Worm (Caenorhabditis elegans) whole organism, young adult: ENCODE measurements around the gene cab-1.
A peak's percentile ranks its signal among the peaks of the same experiment; 100 is the strongest.

Experiments used
- F57A8.1 ChIP-seq: fragments of 200-800 bp; sonication (Bioruptor generic); optimal IDR thresholded peaks from 2 replicates; lab custom pipeline; 2018; ENCODE audit warnings: mild to moderate bottlenecking, missing genetic modification characterization, moderate library complexity, missing compliant biosample characterization
- T26A5.8 ChIP-seq: sonication (generic microtip); optimal IDR thresholded peaks from 2 replicates; lab custom pipeline; 2016; ENCODE audit warnings: missing genetic modification characterization, missing compliant biosample characterization
- Y53G8AR.9 ChIP-seq: fragments of 200-800 bp; sonication (Bioruptor generic); conservative IDR thresholded peaks from 2 replicates; pipeline ENCODE4 v1.3.6; 2022; ENCODE audit warnings: missing genetic modification reagents, missing genetic modification characterization, missing compliant biosample characterization
- Y56A3A.18 ChIP-seq: fragments of 200-800 bp; sonication (Bioruptor generic); IDR thresholded peaks from 2 replicates; pipeline ENCODE4 v1.3.6; 2022; ENCODE audit warnings: missing genetic modification reagents, missing genetic modification characterization, missing compliant biosample characterization
- Y67H2A.10 ChIP-seq: fragments of 200-800 bp; sonication (Bioruptor generic); conservative IDR thresholded peaks from 2 replicates; pipeline ENCODE4 v1.3.6; 2022; ENCODE audit warnings: missing genetic modification reagents, missing genetic modification characterization, missing compliant biosample characterization
- Y79H2A.3 ChIP-seq: fragments of 200-800 bp; sonication (Bioruptor generic); conservative IDR thresholded peaks from 2 replicates; pipeline ENCODE4 v1.3.6; 2022; ENCODE audit warnings: missing genetic modification reagents, missing genetic modification characterization, missing compliant biosample characterization
- ZK185.1 ChIP-seq: sonication (generic microtip); optimal IDR thresholded peaks from 2 replicates; lab custom pipeline; 2016; ENCODE audit warnings: mild to moderate bottlenecking, missing genetic modification characterization, missing compliant biosample characterization; ENCODE audit not compliant: poor library complexity, severe bottlenecking
- akir-1 ChIP-seq: fragments of 200-800 bp; sonication (Bioruptor generic); optimal IDR thresholded peaks from 2 replicates; lab custom pipeline; 2018; ENCODE audit warnings: mild to moderate bottlenecking, missing genetic modification characterization, moderate library complexity, missing compliant biosample characterization
- attf-6 ChIP-seq: fragments of 200-800 bp; sonication (Bioruptor generic); IDR thresholded peaks from 2 replicates; pipeline ENCODE4 v1.3.6; 2022; ENCODE audit warnings: missing genetic modification reagents, missing genetic modification characterization, missing compliant biosample characterization
- cebp-1 ChIP-seq, 2 experiments: fragments of 200-800 bp in 1 of 2; sonication (Bioruptor generic) in 1 of 2; sonication (generic microtip) in 1 of 2; IDR thresholded peaks in 1 of 2; optimal IDR thresholded peaks in 1 of 2; 2 replicates each; pipeline versions ENCODE4 v1.3.6 to Lab custom; 2017 to 2022; ENCODE audit warnings: missing compliant biosample characterization in 2 of 2, missing genetic modification characterization in 2 of 2, mild to moderate bottlenecking in 1 of 2, missing genetic modification reagents in 1 of 2, moderate library complexity in 1 of 2
- ceh-27 ChIP-seq: fragments of 200-800 bp; sonication (Bioruptor generic); optimal IDR thresholded peaks from 2 replicates; lab custom pipeline; 2018; ENCODE audit warnings: mild to moderate bottlenecking, missing genetic modification characterization, moderate library complexity, missing compliant biosample characterization
- dpff-1 ChIP-seq: sonication (generic microtip); optimal IDR thresholded peaks from 2 replicates; lab custom pipeline; 2017; ENCODE audit warnings: mild to moderate bottlenecking, missing genetic modification characterization, missing compliant biosample characterization
- dpl-1 ChIP-seq: fragments of 150-350 bp; optimal IDR thresholded peaks from 2 replicates; lab custom pipeline; 2014; ENCODE audit warnings: missing biosample characterization, missing genetic modification reagents, missing genetic modification characterization
- efl-1 ChIP-seq: fragments of 150-350 bp; optimal IDR thresholded peaks from 2 replicates; lab custom pipeline; 2014; ENCODE audit warnings: missing biosample characterization, missing genetic modification reagents, missing genetic modification characterization
- egl-44 ChIP-seq: fragments of 200-800 bp; sonication (Bioruptor generic); IDR thresholded peaks from 2 replicates; pipeline ENCODE4 v1.3.6; 2022; ENCODE audit warnings: missing genetic modification reagents, missing genetic modification characterization, missing compliant biosample characterization
- egrh-3 ChIP-seq: fragments of 200-800 bp; sonication (Bioruptor generic); IDR thresholded peaks from 2 replicates; pipeline ENCODE4 v1.3.6; 2022; ENCODE audit warnings: missing genetic modification reagents, missing genetic modification characterization, missing compliant biosample characterization
- hmg-20 ChIP-seq: fragments of 200-800 bp; sonication (Bioruptor generic); IDR thresholded peaks from 2 replicates; pipeline ENCODE4 v1.3.6; 2022; ENCODE audit warnings: missing genetic modification reagents, missing genetic modification characterization, missing compliant biosample characterization
- lin-35 ChIP-seq, 3 experiments: fragments of 150-350 bp in 2 of 3; sonication (generic microtip) in 1 of 3; optimal IDR thresholded peaks; 2 replicates each; lab custom pipeline; 2014 to 2018; ENCODE audit warnings: missing biosample characterization in 3 of 3, missing genetic modification characterization in 3 of 3, missing genetic modification reagents in 3 of 3
- lin-40 ChIP-seq: sonication (generic microtip); optimal IDR thresholded peaks from 2 replicates; lab custom pipeline; 2016; ENCODE audit warnings: missing genetic modification characterization, mild to moderate bottlenecking, missing compliant biosample characterization, missing genotype, missing genetic modification reagents
- lin-54 ChIP-seq: fragments of 200-800 bp; sonication (Bioruptor generic); optimal IDR thresholded peaks from 2 replicates; lab custom pipeline; 2018; ENCODE audit warnings: mild to moderate bottlenecking, missing genetic modification characterization, missing compliant biosample characterization
- lir-1 ChIP-seq: fragments of 200-800 bp; sonication (Bioruptor generic); conservative IDR thresholded peaks from 2 replicates; pipeline ENCODE4 v1.3.6; 2022; ENCODE audit warnings: missing genetic modification reagents, missing genetic modification characterization, missing compliant biosample characterization
- mel-28 ChIP-seq: sonication (generic microtip); optimal IDR thresholded peaks from 2 replicates; lab custom pipeline; 2016; ENCODE audit warnings: borderline replicate concordance, mild to moderate bottlenecking, missing genetic modification characterization, missing compliant biosample characterization
- nhr-120 ChIP-seq: fragments of 200-800 bp; sonication (Bioruptor generic); IDR thresholded peaks from 2 replicates; pipeline ENCODE4 v1.3.6; 2022; ENCODE audit warnings: missing genetic modification characterization, missing compliant biosample characterization
- nhr-80 ChIP-seq: sonication (generic microtip); optimal IDR thresholded peaks from 2 replicates; lab custom pipeline; 2016; ENCODE audit warnings: missing genetic modification characterization, missing compliant biosample characterization
- rec-8 ChIP-seq, 2 experiments: sonication (generic microtip); optimal IDR thresholded peaks; 2 replicates each; lab custom pipeline; 2016; ENCODE audit warnings: mild to moderate bottlenecking in 2 of 2, missing genetic modification characterization in 2 of 2, missing genetic modification reagents in 2 of 2, missing genotype in 2 of 2, missing biosample characterization in 1 of 2, missing compliant biosample characterization in 1 of 2, moderate library complexity in 1 of 2
- repo-1 ChIP-seq: sonication (generic microtip); optimal IDR thresholded peaks from 2 replicates; lab custom pipeline; 2017; ENCODE audit warnings: mild to moderate bottlenecking, missing genetic modification characterization, missing compliant biosample characterization
- somi-1 ChIP-seq: fragments of 200-800 bp; sonication (Bioruptor generic); optimal IDR thresholded peaks from 2 replicates; lab custom pipeline; 2018; ENCODE audit warnings: mild to moderate bottlenecking, missing genetic modification characterization, missing compliant biosample characterization
- tbx-9 ChIP-seq: sonication (generic microtip); optimal IDR thresholded peaks from 2 replicates; lab custom pipeline; 2016; ENCODE audit warnings: borderline replicate concordance, missing genetic modification characterization, inconsistent platforms, missing compliant biosample characterization
- xnd-1 ChIP-seq: sonication (generic microtip); optimal IDR thresholded peaks from 2 replicates; lab custom pipeline; 2016; ENCODE audit warnings: missing genotype, missing genetic modification reagents, missing genetic modification characterization, missing compliant biosample characterization
- zfh-2 ChIP-seq: fragments of 200-800 bp; sonication (Bioruptor generic); conservative IDR thresholded peaks from 2 replicates; pipeline ENCODE4 v1.3.6; 2022; ENCODE audit warnings: missing genetic modification reagents, missing genetic modification characterization, missing compliant biosample characterization
- zim-3 ChIP-seq: sonication (generic microtip); optimal IDR thresholded peaks from 2 replicates; lab custom pipeline; 2017; ENCODE audit warnings: mild to moderate bottlenecking, missing genetic modification characterization, moderate library complexity, missing compliant biosample characterization
- ztf-22 ChIP-seq: fragments of 200-800 bp; sonication (Bioruptor generic); optimal IDR thresholded peaks from 2 replicates; lab custom pipeline; 2018; ENCODE audit warnings: mild to moderate bottlenecking, missing genetic modification characterization, moderate library complexity, missing compliant biosample characterization
- ztf-25 ChIP-seq: fragments of 200-800 bp; sonication (Bioruptor generic); IDR thresholded peaks from 2 replicates; pipeline ENCODE4 v1.3.6; 2022; ENCODE audit warnings: missing genetic modification reagents, missing genetic modification characterization, missing compliant biosample characterization

The cab-1 gene

ce11 chrX:12176873-12177293 lies 35.8 kb downstream of the cab-1 start:
- no peak for TF ChIP-seq cebp-1 (GFP tag; IDR thresholded peaks at IDR 0.05; lab: Robert Waterston, UW)
- peak; percentile 12 for TF ChIP-seq cebp-1 (tag; optimal IDR thresholded peaks at IDR 0.05; lab: Kevin White, UChicago)
- no peak for TF ChIP-seq xnd-1
- no peak for TF ChIP-seq lin-35 (GFP tag; optimal IDR thresholded peaks at IDR 0.05; lab: Kevin White, UChicago)
- no peak for TF ChIP-seq repo-1 (tag; lab: Kevin White, UChicago)
- no peak for TF ChIP-seq efl-1 (GFP tag; lab: Kevin White, UChicago)
- no peak for TF ChIP-seq ztf-22 (GFP tag; lab: Kevin White, UChicago)
- TF ChIP-seq Y56A3A.18 (GFP tag; lab: Robert Waterston, UW), result no peak
- no peak for TF ChIP-seq akir-1 (GFP tag; lab: Kevin White, UChicago)
- TF ChIP-seq Y67H2A.10, result no peak
- peak; percentile 32 for TF ChIP-seq ceh-27 (GFP tag; lab: Kevin White, UChicago)
- no peak for TF ChIP-seq lir-1 (GFP tag; lab: Robert Waterston, UW)
- no peak for TF ChIP-seq zim-3 (tag; lab: Kevin White, UChicago)
- TF ChIP-seq dpl-1 (GFP tag; lab: Kevin White, UChicago), result no peak
- TF ChIP-seq T26A5.8, result no peak
- TF ChIP-seq nhr-120, result no peak
- TF ChIP-seq egrh-3, result peak; percentile 58; the same call in 1 of the 2 replicates
- TF ChIP-seq Y53G8AR.9 (GFP tag; lab: Robert Waterston, UW), result no peak
- TF ChIP-seq dpff-1 (tag; lab: Kevin White, UChicago), result no peak
- no peak for TF ChIP-seq F57A8.1 (GFP tag; lab: Kevin White, UChicago)
- no peak for TF ChIP-seq hmg-20 (GFP tag; lab: Robert Waterston, UW)
- TF ChIP-seq tbx-9 (tag; lab: Kevin White, UChicago), result no peak
- no peak for TF ChIP-seq attf-6 (GFP tag; lab: Robert Waterston, UW)
- peak; percentile 62 for TF ChIP-seq zfh-2 (GFP tag; lab: Robert Waterston, UW)
- TF ChIP-seq mel-28 (tag; lab: Kevin White, UChicago), result no peak
- no peak for TF ChIP-seq Y79H2A.3 (GFP tag; lab: Robert Waterston, UW)
- TF ChIP-seq, all 124 proteins: peak for 4

DNA sequence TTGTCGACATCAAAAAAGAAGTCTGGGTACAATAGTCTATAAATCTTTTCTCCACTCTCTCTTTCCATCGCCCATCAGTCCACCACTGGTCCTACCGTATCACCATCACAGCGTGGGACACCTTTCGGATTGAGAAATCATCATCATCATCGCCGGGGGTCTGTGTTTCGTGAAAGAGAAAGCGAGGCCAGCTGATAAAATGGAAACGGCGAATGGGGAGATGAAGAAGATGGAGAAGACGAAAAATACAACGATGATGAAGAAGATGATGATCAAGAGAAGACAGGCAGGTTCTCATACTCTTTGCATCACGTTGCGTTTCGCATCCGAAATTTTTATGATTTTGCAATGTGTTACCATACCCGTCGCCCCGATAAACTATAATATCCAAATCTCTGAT lies 36.3 kb downstream of the cab-1 start:
- TF ChIP-seq rec-8 (tag; optimal IDR thresholded peaks at IDR 0.05; lab: Kevin White, UChicago) (no peak), lir-1 (GFP tag; lab: Robert Waterston, UW) (no peak), lin-40 (tag; lab: Kevin White, UChicago) (peak; percentile 20), ZK185.1 (tag; lab: Kevin White, UChicago) (peak; percentile 6), egl-44 (GFP tag; lab: Robert Waterston, UW) (no peak)
- TF ChIP-seq, all 124 proteins: peak for 2

ce11 chrX:12175667-12176278 lies 36.9 kb downstream of the cab-1 start:
- TF ChIP-seq ztf-25 (peak; percentile 32; the same call in 1 of the 2 replicates), cebp-1 (GFP tag; IDR thresholded peaks at IDR 0.05; lab: Robert Waterston, UW) (no peak), cebp-1 (tag; optimal IDR thresholded peaks at IDR 0.05; lab: Kevin White, UChicago) (peak; percentile 23), ceh-27 (GFP tag; lab: Kevin White, UChicago) (no peak)

ce11 chrX:12174686-12175404 lies 37.9 kb downstream of the cab-1 start:
- no peak for TF ChIP-seq somi-1 (GFP tag; lab: Kevin White, UChicago)
- no peak for TF ChIP-seq lin-54
- peak; percentile 60 for TF ChIP-seq nhr-80 (tag; lab: Kevin White, UChicago)
